Fruit fly (Drosophila melanogaster): Measurements from ENCODE around the gene Nadsyn.
A peak's percentile ranks its signal among the peaks of the same experiment; 100 is the strongest.

The Nadsyn gene

dm6 chrX:13748906-13749872, 31.1 kb upstream of the Nadsyn start:
- peak; percentile 53 for TF ChIP-seq CG17801 (GFP tag; optimal IDR thresholded peaks at IDR 0.05; ENCODE audit: partially characterized antibody)

dm6 chrX:13747635-13748467, 29.8 kb upstream of the Nadsyn start:
- TF ChIP-seq CG17801 (GFP tag; optimal IDR thresholded peaks at IDR 0.05; ENCODE audit: partially characterized antibody): peak; percentile 91

DNA sequence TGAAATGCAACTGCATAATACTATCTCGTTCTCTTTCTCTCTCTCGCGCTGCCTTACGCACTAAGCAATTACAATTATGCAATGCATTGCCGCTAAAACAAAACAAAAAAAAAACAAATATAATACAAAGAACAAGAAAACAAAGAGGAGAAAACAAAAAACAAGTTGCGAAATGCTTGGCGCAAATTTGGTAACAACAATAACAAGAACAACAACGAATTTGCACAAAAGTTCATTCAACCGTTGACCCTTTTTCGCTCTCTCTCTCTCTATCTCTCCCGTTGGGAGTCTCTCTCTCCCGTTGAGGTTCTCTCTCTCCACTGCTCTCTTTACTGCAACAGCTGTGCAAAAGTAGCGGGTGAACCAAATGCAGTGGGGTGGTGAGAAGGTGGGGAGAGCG, 29.0 kb upstream of the Nadsyn start:
- TF ChIP-seq CG17801 (GFP tag; optimal IDR thresholded peaks at IDR 0.05; ENCODE audit: partially characterized antibody): no peak

- peak; percentile 11 for TF ChIP-seq CG17801 (GFP tag; optimal IDR thresholded peaks at IDR 0.05; ENCODE audit: partially characterized antibody)
These were observed 26.5 kb upstream of the Nadsyn start, which contains the start of gene Grip91 for dm6 chrX:13744599-13745052. Grip91 (minus strand) TSS chrX:13744683.

- TF ChIP-seq CG17801 (GFP tag; optimal IDR thresholded peaks at IDR 0.05; ENCODE audit: partially characterized antibody): no peak
These were observed 22.9 kb upstream of the Nadsyn start for dm6 chrX:13740992-13741391.

DNA sequence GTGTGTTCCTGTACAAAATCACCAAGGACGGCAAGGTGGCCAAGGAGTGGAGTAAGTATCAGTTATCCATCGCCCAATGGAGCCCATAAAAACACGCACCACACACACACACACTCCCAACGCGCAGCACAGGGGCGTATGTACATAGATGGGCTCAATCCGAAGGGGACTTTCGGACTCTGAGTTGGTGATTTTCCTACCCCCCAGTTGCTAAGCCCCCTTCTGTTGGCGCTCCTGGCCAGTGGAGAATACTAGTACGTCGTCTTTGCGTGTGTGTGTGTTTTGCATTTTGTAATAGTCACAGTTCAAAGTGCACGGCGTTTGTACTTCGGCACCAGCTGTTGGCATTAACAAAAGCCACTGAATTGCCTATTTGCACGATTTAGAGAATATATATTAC, 22.0 kb upstream of the Nadsyn start:
- TF ChIP-seq CG17801 (GFP tag; optimal IDR thresholded peaks at IDR 0.05; ENCODE audit: partially characterized antibody): peak; percentile 87

DNA sequence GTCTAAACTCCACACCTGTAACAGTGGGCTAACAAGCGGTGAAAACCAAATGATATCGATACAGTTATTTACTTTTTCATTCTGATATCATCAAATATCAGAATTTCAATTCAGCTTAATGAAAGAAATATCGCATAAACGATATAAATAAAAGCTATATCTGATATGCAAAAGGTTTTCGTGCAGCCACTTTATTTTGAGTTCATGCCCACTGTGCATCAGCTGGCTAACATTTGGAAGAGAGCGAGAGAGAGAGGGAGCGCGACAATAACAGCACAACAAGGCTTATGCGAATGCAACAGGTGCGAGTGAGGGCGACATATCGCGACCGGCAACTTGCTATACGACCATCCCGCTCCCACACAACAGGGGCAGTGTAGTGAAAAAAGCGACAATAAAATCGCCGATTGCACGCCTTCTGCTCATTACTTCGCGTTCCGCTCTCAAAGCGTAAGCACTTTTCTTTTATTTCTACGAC, 21.4 kb upstream of the Nadsyn start, which contains the start of gene CG11151:
TSS of gene CG11151 (plus strand) at position 334 of the 478 bp plus-strand sequence.
- TF ChIP-seq CG17801 (GFP tag; optimal IDR thresholded peaks at IDR 0.05; ENCODE audit: partially characterized antibody): peak; percentile 98

DNA sequence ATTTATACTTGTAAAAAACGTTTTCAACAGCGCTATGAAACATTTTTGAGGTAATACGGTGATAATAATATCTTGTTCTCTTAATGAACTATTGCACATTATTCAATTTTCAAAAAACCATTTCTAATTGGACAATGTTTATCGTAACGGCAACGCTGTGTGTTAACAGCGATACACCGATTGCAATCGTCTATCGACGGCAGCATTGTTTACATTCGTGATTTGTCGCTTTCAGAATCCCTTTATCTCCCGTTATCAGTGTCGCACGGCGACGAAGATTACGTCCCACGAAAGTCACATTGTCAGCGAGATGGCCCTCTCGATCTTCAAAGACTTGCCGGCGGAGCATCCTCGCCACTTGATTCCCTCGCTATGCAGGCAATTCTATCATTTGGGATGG, 19.9 kb upstream of the Nadsyn start, which contains the start of gene CG11134:
TSS of gene CG11134 (plus strand) at position 4 of the 400 bp plus-strand sequence.
- no peak for TF ChIP-seq CG17801 (GFP tag; optimal IDR thresholded peaks at IDR 0.05; ENCODE audit: partially characterized antibody)

- TF ChIP-seq CG17801 (GFP tag; optimal IDR thresholded peaks at IDR 0.05; ENCODE audit: partially characterized antibody): no peak
These were observed 18.0 kb upstream of the Nadsyn start, which contains the start of gene g for dm6 chrX:13736174-13736482. g (minus strand) TSS chrX:13736278.

DNA sequence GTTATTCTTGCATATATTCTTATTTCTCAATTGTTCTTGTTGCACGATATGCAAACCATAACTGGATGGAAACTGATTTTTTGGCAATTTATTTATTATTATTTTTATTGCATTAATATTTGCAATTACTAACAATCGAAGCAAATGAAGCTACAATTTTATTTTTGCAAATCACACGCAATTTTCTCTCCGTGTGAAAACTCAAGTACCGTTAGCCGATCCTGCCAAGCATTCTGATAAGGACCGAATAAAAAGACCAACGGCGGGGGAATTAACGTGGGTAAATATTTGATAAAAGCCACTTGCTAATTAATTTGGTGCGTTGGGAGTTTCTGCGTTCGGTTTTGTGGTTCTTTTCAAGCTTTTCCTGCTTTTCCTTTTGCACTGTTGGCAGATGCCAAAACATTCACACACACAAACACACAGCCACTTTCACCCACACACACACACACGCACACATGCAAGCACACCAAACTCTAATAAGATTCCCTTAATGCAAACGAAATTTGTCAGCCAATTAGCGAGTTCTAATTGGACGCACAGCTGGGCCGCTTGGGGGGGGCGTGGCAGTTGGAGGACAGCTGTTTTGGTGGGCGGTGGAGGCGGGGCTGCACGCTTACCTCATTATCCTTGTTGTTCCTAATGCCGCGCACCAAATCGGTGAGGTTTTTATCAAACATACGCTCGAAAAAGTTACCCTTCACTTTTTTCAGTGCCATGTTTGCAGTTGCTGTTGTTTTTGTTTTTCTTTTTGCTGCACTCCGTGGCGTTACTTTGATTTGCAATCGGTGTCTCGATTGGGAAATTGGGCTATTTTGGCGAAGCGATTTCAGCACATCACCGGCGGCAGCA, 17.5 kb upstream of the Nadsyn start:
- TF ChIP-seq CG17801 (GFP tag; optimal IDR thresholded peaks at IDR 0.05; ENCODE audit: partially characterized antibody): no peak

dm6 chrX:13734866-13735265, 16.8 kb upstream of the Nadsyn start:
- peak; percentile 82 for TF ChIP-seq CG17801 (GFP tag; optimal IDR thresholded peaks at IDR 0.05; ENCODE audit: partially characterized antibody)

dm6 chrX:13721934-13722333, 3.8 kb upstream of the Nadsyn start, which contains the start of the genes Mrgn1 and mus101:
Mrgn1 (minus strand) TSS chrX:13721977.
mus101 (plus strand) TSS chrX:13722246.
- peak; percentile 38 for TF ChIP-seq CG17801 (GFP tag; optimal IDR thresholded peaks at IDR 0.05; ENCODE audit: partially characterized antibody)

DNA sequence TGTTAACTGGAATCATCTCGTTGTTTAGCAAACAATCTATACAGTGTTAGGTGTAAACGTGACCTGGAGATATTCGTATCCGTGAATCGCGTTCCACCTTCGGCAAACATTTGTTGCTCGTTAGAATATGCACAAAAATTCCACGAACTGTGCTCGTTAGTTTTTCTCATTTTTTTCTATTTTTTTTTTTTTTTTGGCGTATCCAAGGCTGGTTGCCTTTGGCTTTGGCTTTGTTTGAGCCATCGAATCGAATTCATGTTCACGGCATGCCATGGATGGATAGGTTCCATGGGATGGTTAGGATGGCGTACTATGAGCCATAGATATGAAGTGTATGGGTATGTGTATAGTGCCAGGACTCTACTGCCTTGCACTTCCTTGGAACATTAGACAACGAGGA, 18.4 kb downstream of the Nadsyn start:
- no peak for TF ChIP-seq CG17801 (GFP tag; optimal IDR thresholded peaks at IDR 0.05; ENCODE audit: partially characterized antibody)

- no peak for TF ChIP-seq CG17801 (GFP tag; optimal IDR thresholded peaks at IDR 0.05; ENCODE audit: partially characterized antibody)
These were observed 19.2 kb downstream of the Nadsyn start for dm6 chrX:13698717-13699427.
